Worm (Caenorhabditis elegans): ENCODE results near the gene slt-1.

- no peak for TF ChIP-seq mdl-1 (tag; optimal IDR thresholded peaks at IDR 0.05)
- no peak for TF ChIP-seq ztf-11 (tag; optimal IDR thresholded peaks at IDR 0.05)
- TF ChIP-seq pha-4 (GFP tag; IDR thresholded peaks at IDR 0.05): no peak
- no peak for TF ChIP-seq pha-4 (tag; optimal IDR thresholded peaks at IDR 0.05)
- no peak for TF ChIP-seq nhr-10 (tag; optimal IDR thresholded peaks at IDR 0.05)
- no peak for TF ChIP-seq nhr-42 (GFP tag; IDR thresholded peaks at IDR 0.05)
- TF ChIP-seq php-3 (GFP tag; IDR thresholded peaks at IDR 0.05): no peak
- TF ChIP-seq nhr-111 (GFP tag; optimal IDR thresholded peaks at IDR 0.05): no peak
- TF ChIP-seq Y5F2A.4 (GFP tag; optimal IDR thresholded peaks at IDR 0.05): no peak
- TF ChIP-seq unc-62 (GFP tag; optimal IDR thresholded peaks at IDR 0.05 in 1 of 2): peak in 1 of 2 experiments; percentile 71
- no peak for TF ChIP-seq unc-62 (tag; optimal IDR thresholded peaks at IDR 0.05)
- no peak for TF ChIP-seq lin-39 (tag; optimal IDR thresholded peaks at IDR 0.05)
Measured at ce11 chrX:14664028-14664427, 10.1 kb upstream of the slt-1 start, which contains the start of gene C26G2.2.

Data from whole organism, L4 larva.